Worm (Caenorhabditis elegans): ENCODE data around the gene alh-1.
"Not testable (repeated sequence)": the region's sequence is repeated elsewhere in the genome, so short reads cannot be mapped to it uniquely, and the experiment has no call there.

- TF ChIP-seq lin-35 (GFP tag; optimal IDR thresholded peaks at IDR 0.05); nfya-1 (tag; optimal IDR thresholded peaks at IDR 0.05; ENCODE audit: borderline replicate concordance, insufficient read depth); F57A8.1 (GFP tag; optimal IDR thresholded peaks at IDR 0.05); Y95B8A.8 (GFP tag; IDR thresholded peaks at IDR 0.05); ztf-22 (GFP tag; optimal IDR thresholded peaks at IDR 0.05); dpff-1 (tag; optimal IDR thresholded peaks at IDR 0.05); ceh-27 (GFP tag; optimal IDR thresholded peaks at IDR 0.05); ama-1 (optimal IDR thresholded peaks at IDR 0.05); ama-1 (GFP tag; optimal IDR thresholded peaks at IDR 0.05): not testable (repeated sequence)
These were observed 15.2 kb upstream of the alh-1 start, which contains the start of gene C45G9.4 for ce11 chrIII:5062406-5062805.

All from whole organism, young adult.